Fruit fly (Drosophila melanogaster): ENCODE results near the gene Ubc84D.

Gene Ubc84D

DNA sequence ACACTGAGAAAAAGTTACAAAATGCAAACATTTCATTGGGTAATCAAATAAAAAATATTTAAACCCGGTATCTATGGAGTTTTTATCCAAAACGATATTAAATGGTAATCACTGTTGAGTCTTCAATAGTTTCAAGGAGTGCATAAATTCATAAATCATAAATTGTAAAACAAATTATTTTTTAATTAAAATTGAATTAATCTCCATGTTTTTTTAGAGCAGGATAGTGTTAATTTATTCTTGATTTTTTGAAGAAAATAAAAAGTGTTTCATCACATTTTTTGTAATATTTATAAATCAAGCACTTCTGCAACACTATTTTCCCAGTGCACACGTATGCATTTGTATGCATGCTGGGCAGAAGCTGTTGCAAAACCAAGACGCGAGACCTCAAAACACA lies 28.4 kb downstream of the Ubc84D start (continued):
- TF ChIP-seq ind (GFP tag; optimal IDR thresholded peaks at IDR 0.05) (peak; percentile 50), CG13123 (GFP tag; optimal IDR thresholded peaks at IDR 0.05) (no peak), Oaz (GFP tag; IDR thresholded peaks at IDR 0.05) (no peak), Doc3 (GFP tag; IDR thresholded peaks at IDR 0.05; ENCODE audit: partially characterized antibody) (no peak), tup (GFP tag; optimal IDR thresholded peaks at IDR 0.05) (no peak), CG18599 (GFP tag; optimal IDR thresholded peaks at IDR 0.05) (peak; percentile 36), ftz-f1 (GFP tag; optimal IDR thresholded peaks at IDR 0.05) (no peak), D19A (tag; optimal IDR thresholded peaks at IDR 0.05) (no peak), Pdp1 (GFP tag; optimal IDR thresholded peaks at IDR 0.05) (no peak), CG9727 (GFP tag; optimal IDR thresholded peaks at IDR 0.05) (peak; percentile 39), dan (GFP tag; IDR thresholded peaks at IDR 0.05) (no peak), Deaf1 (tag; optimal IDR thresholded peaks at IDR 0.05) (no peak), tap (tag; optimal IDR thresholded peaks at IDR 0.05) (peak; percentile 68), caup (GFP tag; optimal IDR thresholded peaks at IDR 0.05; ENCODE audit: severe bottlenecking) (no peak), CG12219 (GFP tag; optimal IDR thresholded peaks at IDR 0.05) (no peak), Poxn (GFP tag; IDR thresholded peaks at IDR 0.05) (no peak), CG3995 (GFP tag; optimal IDR thresholded peaks at IDR 0.05) (no peak), D (optimal IDR thresholded peaks at IDR 0.05) (no peak), D (GFP tag; optimal IDR thresholded peaks at IDR 0.05) (peak; percentile 31), gcm2 (GFP tag; optimal IDR thresholded peaks at IDR 0.05) (no peak), HLH3B (GFP tag; IDR thresholded peaks at IDR 0.05) (peak; percentile 41; the same call in 1 of the 2 replicates), CoRest (tag; optimal IDR thresholded peaks at IDR 0.05) (peak; percentile 78), pum (GFP tag; optimal IDR thresholded peaks at IDR 0.05) (no peak), Nf-YA (GFP tag; IDR thresholded peaks at IDR 0.05) (no peak), Kr (GFP tag; optimal IDR thresholded peaks at IDR 0.05) (no peak), pnt (GFP tag; optimal IDR thresholded peaks at IDR 0.05) (no peak), CG9817 (tag; optimal IDR thresholded peaks at IDR 0.05) (peak; percentile 24), Taf1 (GFP tag; IDR thresholded peaks at IDR 0.05) (no peak), zen2 (GFP tag; IDR thresholded peaks at IDR 0.05; ENCODE audit: partially characterized antibody) (no peak), bab2 (GFP tag; optimal IDR thresholded peaks at IDR 0.05) (no peak), CG10274 (GFP tag; optimal IDR thresholded peaks at IDR 0.05) (no peak), CG8388 (GFP tag; optimal IDR thresholded peaks at IDR 0.05) (peak; percentile 66), ase (GFP tag; IDR thresholded peaks at IDR 0.05) (peak; percentile 51; the same call in 1 of the 3 replicates), trem (tag; optimal IDR thresholded peaks at IDR 0.05) (no peak), CG42726 (GFP tag; IDR thresholded peaks at IDR 0.05; ENCODE audit: partially characterized antibody) (no peak), CG11093 (GFP tag; IDR thresholded peaks at IDR 0.05) (no peak), pzg (GFP tag; optimal IDR thresholded peaks at IDR 0.05) (no peak), al (GFP tag; IDR thresholded peaks at IDR 0.05) (no peak), peb (GFP tag; IDR thresholded peaks at IDR 0.05) (no peak), Side (GFP tag; optimal IDR thresholded peaks at IDR 0.05) (no peak), CG11398 (GFP tag; optimal IDR thresholded peaks at IDR 0.05) (no peak), stc (GFP tag; IDR thresholded peaks at IDR 0.05) (peak; percentile 38; the same call in 1 of the 2 replicates), z (GFP tag; IDR thresholded peaks at IDR 0.05) (no peak), Hey (tag; optimal IDR thresholded peaks at IDR 0.05) (no peak), lov (optimal IDR thresholded peaks at IDR 0.05) (no peak), lov (GFP tag; IDR thresholded peaks at IDR 0.05) (no peak), Fer2 (tag; optimal IDR thresholded peaks at IDR 0.05) (peak; percentile 17), CG6272 (GFP tag; IDR thresholded peaks at IDR 0.05) (0 out of 2 replicates have a peak, but pooled peaks have one; percentile 17), danr (GFP tag; IDR thresholded peaks at IDR 0.05) (no peak), NC2α (GFP tag; optimal IDR thresholded peaks at IDR 0.05) (no peak), salm (tag; optimal IDR thresholded peaks at IDR 0.05) (peak; percentile 27), Med (GFP tag) (peak; percentile 24)
